Fruit fly (Drosophila melanogaster): ENCODE measurements around the gene mtgo.

- TF ChIP-seq kay (GFP tag; ENCODE audit: borderline replicate concordance) (no peak), CG12768 (GFP tag; optimal IDR thresholded peaks at IDR 0.05) (no peak)
Measured at dm6 chr2L:16709693-16710092, 164.9 kb downstream of the mtgo start.
